Fruit fly (Drosophila melanogaster) whole organism, embryonic: ENCODE data around the gene CG3815.

Experiments used
- Atf3 ChIP-seq: fragments of 200-800 bp; sonication (Bioruptor generic); optimal IDR thresholded peaks from 3 replicates; lab custom pipeline; 2016; ENCODE audit warnings: missing biosample characterization, missing genetic modification characterization
- C15 ChIP-seq: fragments of 200-800 bp; sonication (Bioruptor generic); IDR thresholded peaks from 3 replicates; pipeline ENCODE4 v1.3.6; 2022; ENCODE audit warnings: missing biosample characterization, missing genetic modification characterization
- CG10366 ChIP-seq: fragments of 200-800 bp; sonication (Bioruptor generic); IDR thresholded peaks from 2 replicates; pipeline ENCODE4 v1.3.6; 2022; ENCODE audit warnings: missing biosample characterization, missing genetic modification characterization
- CG10431 ChIP-seq: fragments of 200-800 bp; sonication (Bioruptor generic); optimal IDR thresholded peaks from 3 replicates; lab custom pipeline; 2018; ENCODE audit warnings: missing biosample characterization, mild to moderate bottlenecking, missing genetic modification characterization
- CG13287 ChIP-seq: fragments of 200-800 bp; sonication (Bioruptor generic); IDR thresholded peaks from 2 replicates; pipeline ENCODE4 v1.3.6; 2022; ENCODE audit warnings: missing biosample characterization, missing genetic modification characterization; ENCODE audit not compliant: partially characterized antibody
- CG14710 ChIP-seq: fragments of 200-800 bp; sonication (Bioruptor generic); optimal IDR thresholded peaks from 3 replicates; lab custom pipeline; 2019; ENCODE audit warnings: missing biosample characterization, mild to moderate bottlenecking, missing genetic modification characterization, moderate library complexity
- CG17361 ChIP-seq: fragments of 200-800 bp; sonication (Bioruptor generic); IDR thresholded peaks from 3 replicates; pipeline ENCODE4 v1.3.6; 2022; ENCODE audit warnings: missing biosample characterization, missing genetic modification characterization
- CG17829 ChIP-seq: fragments of 200-800 bp; optimal IDR thresholded peaks from 2 replicates; lab custom pipeline; 2019; ENCODE audit warnings: missing biosample characterization, mild to moderate bottlenecking, missing genetic modification characterization, moderate library complexity
- CG2129 ChIP-seq: fragments of 200-800 bp; sonication (Bioruptor generic); IDR thresholded peaks from 2 replicates; pipeline ENCODE4 v1.3.6; 2022; ENCODE audit warnings: missing biosample characterization, missing genetic modification characterization; ENCODE audit not compliant: partially characterized antibody
- CG3281 ChIP-seq: fragments of 200-800 bp; sonication (Bioruptor generic); optimal IDR thresholded peaks from 3 replicates; lab custom pipeline; 2017; ENCODE audit warnings: missing biosample characterization, mild to moderate bottlenecking, missing genetic modification characterization
- CG33557 ChIP-seq: fragments of 200-800 bp; sonication (Bioruptor generic); optimal IDR thresholded peaks from 2 replicates; lab custom pipeline; 2019; ENCODE audit warnings: missing biosample characterization, mild to moderate bottlenecking, missing genetic modification characterization, moderate library complexity
- CG4730 ChIP-seq: fragments of 200-800 bp; sonication (Bioruptor generic); IDR thresholded peaks from 2 replicates; pipeline ENCODE4 v1.3.6; 2022; ENCODE audit warnings: missing biosample characterization, missing genetic modification characterization
- CG7357 ChIP-seq: fragments of 200-800 bp; sonication (Bioruptor generic); IDR thresholded peaks from 3 replicates; pipeline ENCODE4 v1.3.6; 2022; ENCODE audit warnings: missing biosample characterization, missing genetic modification characterization
- CG7745 ChIP-seq: fragments of 200-800 bp; sonication (Bioruptor generic); optimal IDR thresholded peaks from 2 replicates; lab custom pipeline; 2018; ENCODE audit warnings: missing biosample characterization, mild to moderate bottlenecking, missing genetic modification characterization, moderate library complexity
- CG7928 ChIP-seq: fragments of 200-800 bp; sonication (Bioruptor generic); optimal IDR thresholded peaks from 2 replicates; lab custom pipeline; 2017; ENCODE audit warnings: missing biosample characterization, mild to moderate bottlenecking, missing genetic modification characterization
- CG8478 ChIP-seq: fragments of >200 bp; optimal IDR thresholded peaks from 2 replicates; lab custom pipeline; 2018
- CG9609 ChIP-seq: fragments of 200-800 bp; sonication (Bioruptor generic); optimal IDR thresholded peaks from 3 replicates; lab custom pipeline; 2016; ENCODE audit warnings: missing biosample characterization, missing genetic modification characterization
- CG9727 ChIP-seq: fragments of 200-800 bp; sonication (Bioruptor generic); optimal IDR thresholded peaks from 3 replicates; lab custom pipeline; 2017; ENCODE audit warnings: missing biosample characterization, mild to moderate bottlenecking, missing genetic modification characterization
- CHES-1-like ChIP-seq: fragments of 200-800 bp; sonication (Bioruptor generic); optimal IDR thresholded peaks from 2 replicates; lab custom pipeline; 2016; ENCODE audit warnings: missing biosample characterization, missing genetic modification characterization
- CrebB ChIP-seq: fragments of 200-800 bp; sonication (Bioruptor generic); optimal IDR thresholded peaks from 3 replicates; lab custom pipeline; 2018; ENCODE audit warnings: missing biosample characterization, mild to moderate bottlenecking, missing genetic modification characterization
- Dek ChIP-seq: fragments of 200-800 bp; sonication (Bioruptor generic); optimal IDR thresholded peaks from 3 replicates; lab custom pipeline; 2019; ENCODE audit warnings: missing biosample characterization, mild to moderate bottlenecking, missing genetic modification characterization, moderate library complexity
- E2f1 ChIP-seq: fragments of 200-800 bp; sonication (Bioruptor generic); IDR thresholded peaks from 2 replicates; pipeline ENCODE4 v1.3.6; 2022; ENCODE audit warnings: missing biosample characterization, missing genetic modification characterization
- Gsc ChIP-seq: fragments of 200-800 bp; sonication (Bioruptor generic); IDR thresholded peaks from 2 replicates; pipeline ENCODE4 v1.3.6; 2022; ENCODE audit warnings: missing biosample characterization, missing genetic modification characterization
- Gug ChIP-seq: fragments of 200-800 bp; sonication (Bioruptor generic); IDR thresholded peaks from 4 replicates; pipeline ENCODE4 v1.3.6; 2022; ENCODE audit warnings: missing biosample characterization, missing genetic modification characterization
- Hand ChIP-seq: fragments of 200-800 bp; sonication (Bioruptor generic); optimal IDR thresholded peaks from 2 replicates; lab custom pipeline; 2017; ENCODE audit warnings: mild to moderate bottlenecking, missing biosample characterization, missing genetic modification reagents, missing genetic modification characterization
- Hmr ChIP-seq: fragments of 200-800 bp; sonication (Bioruptor generic); optimal IDR thresholded peaks from 3 replicates; lab custom pipeline; 2017; ENCODE audit warnings: mild to moderate bottlenecking, missing biosample characterization, missing genetic modification reagents, missing genetic modification characterization
- Hsf ChIP-seq: fragments of 200-800 bp; sonication (Bioruptor generic); optimal IDR thresholded peaks from 3 replicates; lab custom pipeline; 2016; ENCODE audit warnings: missing biosample characterization, missing genetic modification characterization
- Med ChIP-seq: fragments of 200-800 bp; sonication (Bioruptor generic); peaks from one replicate; lab custom pipeline; 2016; ENCODE audit warnings: missing biosample characterization, missing genetic modification characterization, mild to moderate bottlenecking, inconsistent platforms, moderate library complexity
- Meics ChIP-seq: fragments of 200-800 bp; sonication (Bioruptor generic); optimal IDR thresholded peaks from 2 replicates; lab custom pipeline; 2017; ENCODE audit warnings: missing biosample characterization, mild to moderate bottlenecking, missing genetic modification characterization
- Poxn ChIP-seq: fragments of 200-800 bp; sonication (Bioruptor generic); IDR thresholded peaks from 2 replicates; pipeline ENCODE4 v1.3.6; 2022; ENCODE audit warnings: missing biosample characterization, missing genetic modification characterization
- Sin3A ChIP-seq: fragments of >200 bp; optimal IDR thresholded peaks from 2 replicates; lab custom pipeline; 2018
- Sry-β ChIP-seq: fragments of 200-800 bp; sonication (Bioruptor generic); optimal IDR thresholded peaks from 2 replicates; lab custom pipeline; 2018; ENCODE audit warnings: missing biosample characterization, mild to moderate bottlenecking, missing genetic modification characterization, moderate library complexity
- Xrp1 ChIP-seq: fragments of 200-800 bp; sonication (Bioruptor generic); IDR thresholded peaks from 2 replicates; pipeline ENCODE4 v1.3.6; 2022; ENCODE audit warnings: missing biosample characterization, missing genetic modification characterization
- ab ChIP-seq: fragments of 200-800 bp; sonication (Bioruptor generic); optimal IDR thresholded peaks from 2 replicates; lab custom pipeline; 2016; ENCODE audit warnings: missing biosample characterization, missing genetic modification characterization
- ara ChIP-seq: fragments of 200-800 bp; sonication (Bioruptor generic); IDR thresholded peaks from 2 replicates; pipeline ENCODE4 v1.3.6; 2022; ENCODE audit warnings: missing biosample characterization, missing genetic modification characterization
- btn ChIP-seq: fragments of 200-800 bp; sonication (Bioruptor generic); optimal IDR thresholded peaks from 2 replicates; lab custom pipeline; 2016; ENCODE audit warnings: missing biosample characterization, missing genetic modification characterization
- chm ChIP-seq: fragments of 200-800 bp; sonication (Bioruptor generic); IDR thresholded peaks from 2 replicates; pipeline ENCODE4 v1.3.6; 2022; ENCODE audit warnings: missing biosample characterization, missing genetic modification characterization
- exex ChIP-seq: fragments of 200-800 bp; sonication (Bioruptor generic); optimal IDR thresholded peaks from 4 replicates; lab custom pipeline; 2018; ENCODE audit warnings: missing biosample characterization, mild to moderate bottlenecking, missing genetic modification characterization, moderate library complexity
- gfzf ChIP-seq: fragments of 200-800 bp; sonication (Bioruptor generic); optimal IDR thresholded peaks from 2 replicates; lab custom pipeline; 2016; ENCODE audit warnings: missing biosample characterization, mild to moderate bottlenecking, missing genetic modification characterization, moderate library complexity
- jumu ChIP-seq: fragments of 200-800 bp; sonication (Bioruptor generic); optimal IDR thresholded peaks from 3 replicates; lab custom pipeline; 2016; ENCODE audit warnings: missing biosample characterization, missing genetic modification characterization
- luna ChIP-seq: fragments of 200-800 bp; sonication (Bioruptor generic); optimal IDR thresholded peaks from 2 replicates; lab custom pipeline; 2016; ENCODE audit warnings: missing biosample characterization, missing genetic modification characterization
- nau ChIP-seq: fragments of 200-800 bp; sonication (Bioruptor generic); optimal IDR thresholded peaks from 3 replicates; lab custom pipeline; 2017; ENCODE audit warnings: missing biosample characterization, mild to moderate bottlenecking, missing genetic modification characterization, missing genetic modification reagents
- nerfin-2 ChIP-seq: fragments of 200-800 bp; sonication (Bioruptor generic); IDR thresholded peaks from 2 replicates; pipeline ENCODE4 v1.3.6; 2022; ENCODE audit warnings: missing biosample characterization, missing genetic modification characterization; ENCODE audit not compliant: partially characterized antibody
- nmo ChIP-seq: fragments of 200-800 bp; sonication (Bioruptor generic); optimal IDR thresholded peaks from 2 replicates; lab custom pipeline; 2018; ENCODE audit warnings: missing biosample characterization, mild to moderate bottlenecking, missing genetic modification characterization, moderate library complexity
- pum ChIP-seq: fragments of 200-800 bp; sonication (Bioruptor generic); optimal IDR thresholded peaks from 2 replicates; lab custom pipeline; 2016; ENCODE audit warnings: missing biosample characterization, missing genetic modification characterization
- sd ChIP-seq: fragments of 200-800 bp; sonication (Bioruptor generic); optimal IDR thresholded peaks from 3 replicates; lab custom pipeline; 2018; ENCODE audit warnings: missing biosample characterization, mild to moderate bottlenecking, missing genetic modification characterization, moderate library complexity
- slou ChIP-seq: fragments of 200-800 bp; sonication (Bioruptor generic); optimal IDR thresholded peaks from 3 replicates; lab custom pipeline; 2016; ENCODE audit warnings: missing biosample characterization, missing genetic modification characterization
- slp2 ChIP-seq: fragments of 200-800 bp; sonication (Bioruptor generic); optimal IDR thresholded peaks from 2 replicates; lab custom pipeline; 2016; ENCODE audit warnings: missing biosample characterization, missing genetic modification characterization
- stc ChIP-seq: fragments of 200-800 bp; sonication (Bioruptor generic); IDR thresholded peaks from 2 replicates; pipeline ENCODE4 v1.3.6; 2022; ENCODE audit warnings: missing biosample characterization, missing genetic modification characterization
- tin ChIP-seq: fragments of 200-800 bp; sonication (Bioruptor generic); optimal IDR thresholded peaks from 3 replicates; lab custom pipeline; 2016; ENCODE audit warnings: missing biosample characterization, missing genetic modification characterization
- tx ChIP-seq: fragments of 200-800 bp; sonication (Bioruptor generic); optimal IDR thresholded peaks from 2 replicates; lab custom pipeline; 2016; ENCODE audit warnings: missing biosample characterization, missing genetic modification characterization

Gene CG3815

DNA sequence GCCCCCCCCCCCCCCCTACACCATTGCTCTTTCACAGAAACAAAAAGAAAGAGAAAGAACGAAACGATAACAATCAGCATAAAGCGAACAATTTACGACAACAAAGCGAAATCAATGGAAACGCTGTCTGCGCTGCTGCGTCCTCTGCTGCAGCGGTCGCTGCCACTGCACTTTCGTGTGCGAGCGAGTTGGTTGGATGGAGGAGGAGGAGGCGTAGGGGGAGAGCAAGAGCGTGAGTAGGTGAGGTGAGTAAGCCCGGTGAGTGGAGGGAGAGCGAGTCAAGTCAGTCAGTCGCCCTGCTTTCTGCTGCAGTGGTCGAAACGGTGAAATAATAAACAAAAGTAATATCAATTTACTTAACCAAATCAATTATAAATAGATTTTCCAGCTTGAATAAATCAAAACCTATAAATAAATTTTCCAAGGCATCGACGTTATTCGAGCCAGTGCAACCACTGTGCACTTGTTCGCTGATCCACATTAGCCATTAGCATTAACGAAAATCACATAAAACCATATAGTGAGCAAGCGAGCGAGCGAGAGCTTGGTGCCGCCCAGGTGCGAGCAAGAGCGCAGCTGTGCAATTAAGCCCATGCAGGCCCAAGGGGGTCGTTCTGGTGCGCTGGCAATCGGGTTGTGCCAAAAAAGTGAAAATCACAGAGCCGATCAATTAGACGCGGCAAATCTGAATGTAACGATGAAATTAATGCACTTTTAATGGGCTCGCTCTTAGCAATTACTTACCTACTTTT lies 48.8 kb downstream of the CG3815 start (continued):
- TF ChIP-seq gfzf (GFP tag; lab: Kevin White, UChicago) (no peak), luna (GFP tag; lab: Kevin White, UChicago) (no peak), chm (GFP tag; lab: Robert Waterston, UW) (no peak), Gug (GFP tag; lab: Robert Waterston, UW) (no peak; the same call in 3 of the 4 replicates), CG2129 (GFP tag; lab: Robert Waterston, UW) (no peak), CHES-1-like (GFP tag; lab: Kevin White, UChicago) (no peak), slp2 (no peak), Atf3 (GFP tag; lab: Kevin White, UChicago) (no peak), ab (GFP tag; lab: Kevin White, UChicago) (no peak), nmo (GFP tag; lab: Kevin White, UChicago) (peak; percentile 5), nau (no peak), tin (no peak), CG10366 (GFP tag; lab: Robert Waterston, UW) (peak; percentile 61), CG3281 (no peak), jumu (GFP tag; lab: Kevin White, UChicago) (no peak), CG17361 (GFP tag; lab: Robert Waterston, UW) (no peak), stc (GFP tag; lab: Robert Waterston, UW) (peak; percentile 76), CG7928 (GFP tag; lab: Kevin White, UChicago) (no peak), tx (no peak), sd (tag; lab: Kevin White, UChicago) (no peak), nerfin-2 (GFP tag; lab: Robert Waterston, UW) (no peak), CG10431 (GFP tag; lab: Kevin White, UChicago) (no peak), Hsf (GFP tag; lab: Kevin White, UChicago) (peak; percentile 26), CG8478 (lab: Kevin White, UChicago) (no peak), Gsc (GFP tag; lab: Robert Waterston, UW) (no peak), CG33557 (GFP tag; lab: Kevin White, UChicago) (no peak), Xrp1 (GFP tag; lab: Robert Waterston, UW) (peak; percentile 68), Med (GFP tag; lab: Kevin White, UChicago) (peak; percentile 69), CG14710 (tag; lab: Kevin White, UChicago) (no peak), CG17829 (tag; lab: Kevin White, UChicago) (no peak), Poxn (GFP tag; lab: Robert Waterston, UW) (no peak), CG9609 (GFP tag; lab: Kevin White, UChicago) (no peak), CG9727 (GFP tag; lab: Kevin White, UChicago) (no peak), Hand (no peak), CG7357 (GFP tag; lab: Robert Waterston, UW) (no peak), CG4730 (GFP tag; lab: Robert Waterston, UW) (peak; percentile 66), CrebB (no peak), Sin3A (lab: Kevin White, UChicago) (no peak), CG13287 (GFP tag; lab: Robert Waterston, UW) (no peak), Meics (GFP tag; lab: Kevin White, UChicago) (no peak), btn (GFP tag; lab: Kevin White, UChicago) (no peak), exex (tag; lab: Kevin White, UChicago) (no peak), slou (GFP tag; lab: Kevin White, UChicago) (no peak), C15 (GFP tag; lab: Robert Waterston, UW) (no peak), CG7745 (tag; lab: Kevin White, UChicago) (no peak), E2f1 (GFP tag; lab: Robert Waterston, UW) (peak; percentile 46), Hmr (GFP tag; lab: Kevin White, UChicago) (no peak), pum (GFP tag; lab: Kevin White, UChicago) (no peak), ara (GFP tag; lab: Robert Waterston, UW) (peak; percentile 71; the same call in 1 of the 2 replicates), Sry-β (no peak), Dek (no peak)
